Fruit fly (Drosophila melanogaster): ENCODE measurements around the gene Clp.

DNA sequence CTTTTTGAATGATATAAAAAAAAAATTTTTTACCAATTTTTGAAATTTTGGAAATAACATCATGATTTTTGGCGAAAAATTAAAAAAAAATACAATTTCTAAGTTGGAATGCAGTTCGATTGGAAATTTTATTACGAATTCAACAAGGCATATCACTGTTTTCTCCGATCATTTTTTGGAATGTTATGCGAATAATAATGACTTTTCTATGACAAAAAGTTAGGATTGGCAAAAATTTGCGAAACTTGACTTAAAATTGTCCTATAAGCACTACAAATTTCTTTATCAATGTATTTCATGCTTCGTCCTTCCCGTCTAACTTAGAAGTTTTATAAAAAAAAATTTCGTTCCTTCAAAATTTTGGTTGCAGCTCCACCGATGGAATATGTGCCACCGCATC lies 35.7 kb upstream of the Clp start, which contains the start of gene CG3544:
- no peak for TF ChIP-seq Nf-YC (tag; optimal IDR thresholded peaks at IDR 0.05)
- no peak for TF ChIP-seq tin (GFP tag; optimal IDR thresholded peaks at IDR 0.05)
- no peak for TF ChIP-seq Six4 (GFP tag; optimal IDR thresholded peaks at IDR 0.05)
- TF ChIP-seq chm (GFP tag; IDR thresholded peaks at IDR 0.05), result no peak
- no peak for TF ChIP-seq toy (GFP tag; IDR thresholded peaks at IDR 0.05)
- TF ChIP-seq Meics (GFP tag; optimal IDR thresholded peaks at IDR 0.05), result no peak
- TF ChIP-seq NFAT (GFP tag; IDR thresholded peaks at IDR 0.05), result no peak
- no peak for TF ChIP-seq E2f1 (GFP tag; IDR thresholded peaks at IDR 0.05)
- no peak for TF ChIP-seq Gsc (GFP tag; IDR thresholded peaks at IDR 0.05)
- TF ChIP-seq lmd (GFP tag; IDR thresholded peaks at IDR 0.05), result no peak
- TF ChIP-seq CG13775 (GFP tag; optimal IDR thresholded peaks at IDR 0.05), result no peak
- no peak for TF ChIP-seq pita (GFP tag; optimal IDR thresholded peaks at IDR 0.05)
- no peak for TF ChIP-seq jigr1 (GFP tag; IDR thresholded peaks at IDR 0.05)
